Worm (Caenorhabditis elegans) whole organism, L4/young adult: ENCODE measurements around the gene F56D3.1.

ENCODE experiments used
- W03F9.2 ChIP-seq: fragments of 150-350 bp; optimal IDR thresholded peaks from 2 replicates; lab custom pipeline; 2014; ENCODE audit warnings: missing biosample characterization, missing genetic modification characterization
- dao-5 ChIP-seq: sonication (generic microtip); optimal IDR thresholded peaks from 2 replicates; lab custom pipeline; 2016; ENCODE audit warnings: missing genotype, missing genetic modification characterization, moderate library complexity, missing compliant biosample characterization
- him-1 ChIP-seq: sonication (generic microtip); optimal IDR thresholded peaks from 2 replicates; lab custom pipeline; 2016; ENCODE audit warnings: missing genotype, missing genetic modification reagents, missing genetic modification characterization, missing compliant biosample characterization

ce11 chrII:4182364-4182763, 36.2 kb downstream of the F56D3.1 start, which contains the start of gene R03H10.11:
- TF ChIP-seq dao-5 (no peak), W03F9.2 (tag; lab: Kevin White, UChicago) (no peak), him-1 (tag; lab: Kevin White, UChicago) (no peak)
